Fruit fly (Drosophila melanogaster): ENCODE data around the gene Zcchc7.

Gene Zcchc7

dm6 chr3L:16878830-16879536 lies 33.8 kb downstream of the Zcchc7 start:
- TF ChIP-seq CTCF (optimal IDR thresholded peaks at IDR 0.05) (no peak), CG8478 (optimal IDR thresholded peaks at IDR 0.05) (no peak)

DNA sequence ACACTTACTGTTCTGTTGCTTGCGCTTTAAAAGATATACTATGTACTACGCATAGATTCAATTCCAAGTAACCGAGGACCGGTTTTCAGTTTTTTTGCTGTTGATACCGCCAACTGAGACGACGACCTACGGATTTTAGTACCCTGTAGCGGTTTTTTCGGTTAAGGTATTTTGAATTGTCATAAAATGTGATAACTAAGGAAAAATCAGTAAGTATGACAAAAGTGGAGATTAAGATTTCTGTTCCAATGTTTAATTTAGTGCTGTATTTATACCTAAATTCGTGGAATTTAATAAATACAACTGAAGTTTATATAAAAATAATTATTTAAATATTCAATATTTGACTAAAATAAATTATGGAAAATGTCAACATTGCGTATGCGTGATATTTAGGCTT lies 35.9 kb downstream of the Zcchc7 start:
- TF ChIP-seq CG8478 (optimal IDR thresholded peaks at IDR 0.05) (no peak), CTCF (optimal IDR thresholded peaks at IDR 0.05) (no peak)

- TF ChIP-seq CTCF (optimal IDR thresholded peaks at IDR 0.05) = peak in 1 of 2 experiments; percentile 59
- TF ChIP-seq CG8478 (optimal IDR thresholded peaks at IDR 0.05) = no peak
Measured at dm6 chr3L:16884037-16884436, 38.9 kb downstream of the Zcchc7 start.

- no peak for TF ChIP-seq CTCF (optimal IDR thresholded peaks at IDR 0.05)
- TF ChIP-seq CG8478 (optimal IDR thresholded peaks at IDR 0.05) = no peak
Measured at dm6 chr3L:16885042-16885441, 39.9 kb downstream of the Zcchc7 start.

DNA sequence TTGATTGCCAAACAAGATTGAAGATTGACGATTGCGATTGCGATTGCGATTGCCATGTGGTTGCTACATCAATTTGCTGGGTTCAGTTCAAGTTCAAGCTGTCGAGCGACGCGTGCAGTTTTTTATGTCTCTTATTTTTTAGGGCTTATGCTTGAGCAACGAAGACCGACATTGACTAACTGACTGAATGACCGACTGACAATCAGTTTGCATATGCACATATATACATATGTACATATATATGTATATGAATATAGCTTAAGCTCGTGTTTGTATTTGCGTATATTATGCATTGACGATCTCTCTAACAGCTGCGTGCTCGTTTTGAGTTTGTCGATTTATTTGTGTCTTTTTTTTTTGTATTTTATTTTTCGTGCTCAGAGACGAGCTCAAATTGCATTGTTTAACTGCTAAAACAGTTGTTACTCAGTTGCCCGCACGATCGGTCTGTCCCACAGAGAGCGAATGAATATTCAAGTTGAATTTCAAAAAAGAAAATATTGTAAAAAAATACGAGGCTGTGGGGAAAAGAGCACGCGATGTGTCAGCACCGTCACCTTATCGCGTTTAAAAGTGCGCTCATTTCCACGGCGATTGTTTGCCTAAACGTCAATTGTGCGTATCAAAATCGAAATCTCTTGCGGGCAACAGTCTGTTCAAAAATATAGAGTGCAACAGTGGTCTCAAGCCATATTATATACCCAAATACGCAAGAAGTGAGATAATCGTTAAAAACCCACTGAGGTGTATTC lies 41.2 kb downstream of the Zcchc7 start:
- TF ChIP-seq CTCF (optimal IDR thresholded peaks at IDR 0.05) (no peak), CG8478 (optimal IDR thresholded peaks at IDR 0.05) (no peak)

dm6 chr3L:16887272-16887671 lies 42.1 kb downstream of the Zcchc7 start:
- no peak for TF ChIP-seq CG8478 (optimal IDR thresholded peaks at IDR 0.05)
- no peak for TF ChIP-seq CTCF (optimal IDR thresholded peaks at IDR 0.05)

DNA sequence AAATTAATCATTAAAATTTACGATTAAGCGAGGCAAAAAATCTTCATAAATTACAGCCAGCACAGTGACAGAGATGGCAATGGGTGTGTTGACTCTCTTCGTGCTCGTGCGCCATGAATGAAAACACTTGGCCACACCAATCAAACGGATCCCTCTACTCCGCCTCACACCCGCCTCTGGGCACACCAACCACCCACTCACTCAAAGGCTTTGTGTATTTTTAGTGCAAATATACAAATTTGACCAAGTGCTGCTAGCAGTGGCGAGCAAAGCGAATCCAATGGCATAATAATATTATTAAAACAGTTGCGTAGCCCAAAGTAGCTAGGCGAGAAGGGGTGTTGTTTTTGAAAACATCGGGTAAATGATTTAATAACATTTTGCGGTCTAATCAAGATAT lies 44.4 kb downstream of the Zcchc7 start:
- TF ChIP-seq CG8478 (optimal IDR thresholded peaks at IDR 0.05) (no peak), CTCF (optimal IDR thresholded peaks at IDR 0.05) (no peak)

dm6 chr3L:16890650-16891336 lies 45.6 kb downstream of the Zcchc7 start:
- TF ChIP-seq CTCF (optimal IDR thresholded peaks at IDR 0.05) (no peak), CG8478 (optimal IDR thresholded peaks at IDR 0.05) (no peak)

DNA sequence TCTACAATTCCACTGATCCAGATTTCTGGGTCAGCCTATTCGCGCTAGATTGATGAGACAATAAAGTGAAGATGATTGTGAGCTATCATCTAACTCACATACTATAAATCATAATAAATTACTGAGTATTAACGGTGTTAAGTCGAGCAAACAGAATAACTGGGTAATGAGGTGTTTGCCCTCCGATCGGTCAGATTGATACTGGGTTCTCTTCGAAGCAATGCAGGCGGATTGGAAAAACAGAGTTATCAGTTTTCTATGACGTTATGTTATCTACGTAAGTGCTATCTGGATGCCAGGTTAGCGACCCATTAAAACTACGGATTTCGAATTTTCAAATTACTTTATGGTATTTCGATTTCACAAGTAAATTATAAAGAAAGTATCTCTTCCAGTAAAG lies 46.7 kb downstream of the Zcchc7 start:
- no peak for TF ChIP-seq CG8478 (optimal IDR thresholded peaks at IDR 0.05)
- TF ChIP-seq CTCF (optimal IDR thresholded peaks at IDR 0.05) = no peak

DNA sequence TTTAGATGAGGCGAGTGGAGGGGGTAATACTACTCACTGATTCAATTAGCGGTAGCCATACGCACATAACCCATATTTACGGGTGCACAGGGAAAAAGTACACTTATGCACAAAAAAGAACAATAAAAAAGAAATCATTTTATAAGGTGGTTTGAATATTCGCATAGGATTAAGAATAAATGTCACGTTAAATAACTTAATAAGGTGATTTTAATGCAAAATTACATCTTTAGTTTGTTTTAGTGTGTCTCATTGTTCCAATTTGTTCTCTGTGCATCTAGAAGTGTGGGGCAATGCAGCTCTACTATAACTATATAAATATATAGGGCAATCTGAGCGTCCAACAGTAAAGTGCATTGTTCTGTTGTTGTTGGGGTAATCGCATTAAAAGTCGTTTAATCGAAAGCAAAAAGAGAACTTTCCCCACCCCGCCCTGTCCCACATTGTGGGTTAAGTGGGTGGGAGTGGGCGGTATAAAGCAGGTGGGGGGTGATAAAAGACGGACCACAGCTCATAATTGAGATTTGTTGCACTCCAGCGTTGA lies 47.6 kb downstream of the Zcchc7 start:
- no peak for TF ChIP-seq CTCF (optimal IDR thresholded peaks at IDR 0.05)
- no peak for TF ChIP-seq CG8478 (optimal IDR thresholded peaks at IDR 0.05)

dm6 chr3L:16893647-16894046 lies 48.5 kb downstream of the Zcchc7 start:
- TF ChIP-seq CG8478 (optimal IDR thresholded peaks at IDR 0.05) = no peak
- TF ChIP-seq CTCF (optimal IDR thresholded peaks at IDR 0.05) = no peak

- TF ChIP-seq CG8478 (optimal IDR thresholded peaks at IDR 0.05) = no peak
- peak; percentile 75 to 76 for TF ChIP-seq CTCF (optimal IDR thresholded peaks at IDR 0.05)
Measured at dm6 chr3L:16896408-16896807, 51.2 kb downstream of the Zcchc7 start.

All from S2 (cell line).